Worm (Caenorhabditis elegans) whole organism, L4/young adult: ENCODE results near the gene R160.10.

Source experiments
- W03F9.2 ChIP-seq: fragments of 150-350 bp; optimal IDR thresholded peaks from 2 replicates; lab custom pipeline; 2014; ENCODE audit warnings: missing biosample characterization, missing genetic modification characterization
- dao-5 ChIP-seq: sonication (generic microtip); optimal IDR thresholded peaks from 2 replicates; lab custom pipeline; 2016; ENCODE audit warnings: missing genotype, missing genetic modification characterization, moderate library complexity, missing compliant biosample characterization

- no peak for TF ChIP-seq dao-5 (tag; lab: Kevin White, UChicago)
- no peak for TF ChIP-seq W03F9.2 (tag; lab: Kevin White, UChicago)
Observed at ce11 chrX:4342730-4343129, 24.6 kb downstream of the R160.10 start.
